Fruit fly (Drosophila melanogaster): ENCODE data around the gene lectin-21Ca.

DNA sequence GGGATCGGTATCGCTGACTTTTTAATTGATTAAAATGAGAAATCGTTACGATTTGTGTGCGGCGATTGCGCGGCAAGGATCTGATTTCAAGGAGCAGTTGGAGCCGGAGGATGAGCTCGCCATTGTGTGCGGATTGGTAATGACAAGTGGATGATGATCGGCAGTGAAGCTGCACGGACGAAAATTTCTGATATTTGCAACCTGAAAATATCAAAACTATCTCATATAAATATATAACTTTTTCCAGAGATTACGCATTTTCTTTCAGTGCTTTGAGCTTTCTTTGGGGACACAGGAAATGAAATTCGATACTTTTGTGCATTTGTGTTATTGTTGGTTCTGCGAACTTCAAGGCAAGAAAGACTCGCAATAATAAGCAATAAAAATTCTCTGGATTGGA, 8.8 kb downstream of the lectin-21Ca start:
- no peak for TF ChIP-seq OdsH (GFP tag; optimal IDR thresholded peaks at IDR 0.05)
- TF ChIP-seq CG6276 (GFP tag; optimal IDR thresholded peaks at IDR 0.05), result no peak
- no peak for TF ChIP-seq Eip75B (GFP tag; optimal IDR thresholded peaks at IDR 0.05)
- TF ChIP-seq CG6792 (GFP tag; optimal IDR thresholded peaks at IDR 0.05), result no peak
- no peak for TF ChIP-seq dsx (GFP tag; optimal IDR thresholded peaks at IDR 0.05; ENCODE audit: poor library complexity, severe bottlenecking)
- peak; percentile 68 for TF ChIP-seq svp (GFP tag)
- TF ChIP-seq Lpt (GFP tag; optimal IDR thresholded peaks at IDR 0.05), result no peak
- no peak for TF ChIP-seq CG6854 (GFP tag; optimal IDR thresholded peaks at IDR 0.05)
- TF ChIP-seq CG16779 (tag; optimal IDR thresholded peaks at IDR 0.05), result no peak
- no peak for TF ChIP-seq vri (GFP tag; optimal IDR thresholded peaks at IDR 0.05)
- no peak for TF ChIP-seq fkh (GFP tag; optimal IDR thresholded peaks at IDR 0.05)
- no peak for TF ChIP-seq Hr38 (GFP tag; optimal IDR thresholded peaks at IDR 0.05)
- no peak for TF ChIP-seq Gug (GFP tag; IDR thresholded peaks at IDR 0.05)
- TF ChIP-seq lz (GFP tag; optimal IDR thresholded peaks at IDR 0.05), result peak; percentile 25

Data from whole organism, prepupa.